Fruit fly (Drosophila melanogaster) whole organism, embryonic: Measurements from ENCODE around the gene Cyp9f2.

ENCODE experiments used
- Asciz ChIP-seq: fragments of 200-800 bp; sonication (Bioruptor generic); optimal IDR thresholded peaks from 2 replicates; lab custom pipeline; 2017; ENCODE audit warnings: missing biosample characterization, mild to moderate bottlenecking, missing genetic modification characterization, missing genetic modification reagents
- BEAF-32 ChIP-seq: fragments of 200-800 bp; sonication (Bioruptor generic); optimal IDR thresholded peaks from 3 replicates; lab custom pipeline; 2017; ENCODE audit warnings: missing biosample characterization, missing genetic modification characterization, mild to moderate bottlenecking, moderate library complexity, missing genetic modification reagents
- CG12299 ChIP-seq: fragments of 200-800 bp; sonication (Bioruptor generic); optimal IDR thresholded peaks from 2 replicates; lab custom pipeline; 2018; ENCODE audit warnings: missing biosample characterization, mild to moderate bottlenecking, missing genetic modification characterization
- CG12391 ChIP-seq: fragments of 200-800 bp; sonication (Bioruptor generic); optimal IDR thresholded peaks from 3 replicates; lab custom pipeline; 2018; ENCODE audit warnings: missing biosample characterization, mild to moderate bottlenecking, missing genetic modification characterization, moderate library complexity
- CG13775 ChIP-seq: fragments of 200-800 bp; sonication (Bioruptor generic); optimal IDR thresholded peaks from 3 replicates; lab custom pipeline; 2017; ENCODE audit warnings: missing biosample characterization, mild to moderate bottlenecking, missing genetic modification characterization
- CG16779 ChIP-seq: fragments of 200-800 bp; sonication (Bioruptor generic); IDR thresholded peaks from 2 replicates; pipeline ENCODE4 v1.3.6; 2022; ENCODE audit warnings: missing biosample characterization, missing genetic modification characterization
- CG17385 ChIP-seq: fragments of 200-800 bp; sonication (Bioruptor generic); optimal IDR thresholded peaks from 3 replicates; lab custom pipeline; 2018; ENCODE audit warnings: missing biosample characterization, mild to moderate bottlenecking, missing genetic modification characterization
- CG17612 ChIP-seq: fragments of 200-800 bp; sonication (Bioruptor generic); IDR thresholded peaks from 2 replicates; pipeline ENCODE4 v1.3.6; 2022; ENCODE audit warnings: missing biosample characterization, missing genetic modification characterization
- CG18011 ChIP-seq: fragments of 200-800 bp; sonication (Bioruptor generic); optimal IDR thresholded peaks from 2 replicates; lab custom pipeline; 2017; ENCODE audit warnings: missing biosample characterization, missing genetic modification characterization, mild to moderate bottlenecking, moderate library complexity, missing genotype
- CG18764 ChIP-seq: fragments of 200-800 bp; sonication (Bioruptor generic); optimal IDR thresholded peaks from 3 replicates; lab custom pipeline; 2016; ENCODE audit warnings: missing biosample characterization, missing genetic modification characterization
- CG2875 ChIP-seq: fragments of 200-800 bp; sonication (Bioruptor generic); optimal IDR thresholded peaks from 2 replicates; lab custom pipeline; 2017; ENCODE audit warnings: missing biosample characterization, mild to moderate bottlenecking, missing genetic modification characterization, missing genetic modification reagents
- CG31441 ChIP-seq: fragments of 200-800 bp; sonication (Bioruptor generic); IDR thresholded peaks from 2 replicates; pipeline ENCODE4 v1.3.6; 2022; ENCODE audit warnings: missing biosample characterization, missing genetic modification characterization
- CG3407 ChIP-seq: fragments of 200-800 bp; sonication (Bioruptor generic); optimal IDR thresholded peaks from 2 replicates; lab custom pipeline; 2018; ENCODE audit warnings: missing biosample characterization, mild to moderate bottlenecking, missing genetic modification characterization
- CG4328 ChIP-seq: fragments of 200-800 bp; sonication (Bioruptor generic); optimal IDR thresholded peaks from 3 replicates; lab custom pipeline; 2017; ENCODE audit warnings: missing biosample characterization, missing genetic modification reagents, missing genetic modification characterization
- CG4617 ChIP-seq: fragments of 200-800 bp; sonication (Bioruptor generic); optimal IDR thresholded peaks from 3 replicates; lab custom pipeline; 2016; ENCODE audit warnings: missing biosample characterization, missing genetic modification characterization, borderline replicate concordance
- CG8765 ChIP-seq: fragments of 200-800 bp; sonication (Bioruptor generic); IDR thresholded peaks from 2 replicates; pipeline ENCODE4 v1.3.6; 2022; ENCODE audit warnings: missing biosample characterization, missing genetic modification characterization
- Dek ChIP-seq: fragments of 200-800 bp; sonication (Bioruptor generic); optimal IDR thresholded peaks from 3 replicates; lab custom pipeline; 2019; ENCODE audit warnings: missing biosample characterization, mild to moderate bottlenecking, missing genetic modification characterization, moderate library complexity
- Doc3 ChIP-seq: fragments of 200-800 bp; sonication (Bioruptor generic); IDR thresholded peaks from 3 replicates; pipeline ENCODE4 v1.3.6; 2022; ENCODE audit warnings: missing biosample characterization, missing genetic modification characterization; ENCODE audit not compliant: partially characterized antibody
- E2f1 ChIP-seq: fragments of 200-800 bp; sonication (Bioruptor generic); IDR thresholded peaks from 2 replicates; pipeline ENCODE4 v1.3.6; 2022; ENCODE audit warnings: missing biosample characterization, missing genetic modification characterization
- ERR ChIP-seq: fragments of 200-800 bp; sonication (Bioruptor generic); optimal IDR thresholded peaks from 2 replicates; lab custom pipeline; 2016; ENCODE audit warnings: missing biosample characterization, missing genetic modification characterization
- Fer1 ChIP-seq: fragments of 200-800 bp; sonication (Bioruptor generic); optimal IDR thresholded peaks from 2 replicates; lab custom pipeline; 2017; ENCODE audit warnings: missing biosample characterization, mild to moderate bottlenecking, missing genetic modification characterization
- Gsc ChIP-seq: fragments of 200-800 bp; sonication (Bioruptor generic); IDR thresholded peaks from 2 replicates; pipeline ENCODE4 v1.3.6; 2022; ENCODE audit warnings: missing biosample characterization, missing genetic modification characterization
- HLH3B ChIP-seq: fragments of 200-800 bp; sonication (Bioruptor generic); IDR thresholded peaks from 2 replicates; pipeline ENCODE4 v1.3.6; 2022; ENCODE audit warnings: missing biosample characterization, missing genetic modification characterization
- Hr39 ChIP-seq: fragments of >200 bp; optimal IDR thresholded peaks from 2 replicates; lab custom pipeline; 2017
- Hsf ChIP-seq: fragments of 200-800 bp; sonication (Bioruptor generic); optimal IDR thresholded peaks from 3 replicates; lab custom pipeline; 2016; ENCODE audit warnings: missing biosample characterization, missing genetic modification characterization
- Lim3 ChIP-seq: fragments of 200-800 bp; sonication (Bioruptor generic); IDR thresholded peaks from 2 replicates; pipeline ENCODE4 v1.3.6; 2022; ENCODE audit warnings: missing biosample characterization, missing genetic modification characterization
- Rfx ChIP-seq: fragments of 200-800 bp; sonication (Bioruptor generic); IDR thresholded peaks from 2 replicates; pipeline ENCODE4 v1.3.6; 2022; ENCODE audit warnings: missing biosample characterization, missing genetic modification characterization
- Usf ChIP-seq: fragments of 200-800 bp; sonication (Bioruptor generic); optimal IDR thresholded peaks from 2 replicates; lab custom pipeline; 2017; ENCODE audit warnings: missing genotype, missing biosample characterization, missing genetic modification characterization
- Vsx1 ChIP-seq: fragments of 200-800 bp; sonication (Bioruptor generic); optimal IDR thresholded peaks from 2 replicates; lab custom pipeline; 2017; ENCODE audit warnings: missing biosample characterization, mild to moderate bottlenecking, missing genetic modification characterization, missing genetic modification reagents
- ab ChIP-seq: fragments of 200-800 bp; sonication (Bioruptor generic); optimal IDR thresholded peaks from 2 replicates; lab custom pipeline; 2016; ENCODE audit warnings: missing biosample characterization, missing genetic modification characterization
- ara ChIP-seq: fragments of 200-800 bp; sonication (Bioruptor generic); IDR thresholded peaks from 2 replicates; pipeline ENCODE4 v1.3.6; 2022; ENCODE audit warnings: missing biosample characterization, missing genetic modification characterization
- ato ChIP-seq: fragments of 200-800 bp; sonication (Bioruptor generic); IDR thresholded peaks from 2 replicates; pipeline ENCODE4 v1.3.6; 2022; ENCODE audit warnings: missing biosample characterization, missing genetic modification characterization; ENCODE audit not compliant: partially characterized antibody
- bowl ChIP-seq: fragments of 200-800 bp; sonication (Bioruptor generic); IDR thresholded peaks from 2 replicates; pipeline ENCODE4 v1.3.6; 2022; ENCODE audit warnings: missing biosample characterization, missing genetic modification characterization
- cato ChIP-seq: fragments of 200-800 bp; sonication (Bioruptor generic); optimal IDR thresholded peaks from 2 replicates; lab custom pipeline; 2016; ENCODE audit warnings: missing biosample characterization, missing genetic modification characterization, borderline replicate concordance
- crp ChIP-seq, 2 experiments: fragments of 200-800 bp; sonication (Bioruptor generic); optimal IDR thresholded peaks; 2 replicates in 1 of 2; 3 replicates in 1 of 2; lab custom pipeline; 2017; ENCODE audit warnings: missing biosample characterization in 2 of 2, missing genetic modification characterization in 2 of 2, mild to moderate bottlenecking in 1 of 2, moderate library complexity in 1 of 2
- ham ChIP-seq: fragments of 200-800 bp; sonication (Bioruptor generic); IDR thresholded peaks from 2 replicates; pipeline ENCODE4 v1.3.6; 2022; ENCODE audit warnings: missing biosample characterization, missing genetic modification characterization
- ken ChIP-seq: fragments of 200-800 bp; sonication (Bioruptor generic); IDR thresholded peaks from 3 replicates; pipeline ENCODE4 v1.3.6; 2022; ENCODE audit warnings: missing biosample characterization, missing genetic modification characterization
- odd ChIP-seq: fragments of 200-800 bp; sonication (Bioruptor generic); optimal IDR thresholded peaks from 2 replicates; lab custom pipeline; 2017; ENCODE audit warnings: missing biosample characterization, mild to moderate bottlenecking, missing genetic modification characterization
- otp ChIP-seq: fragments of 200-800 bp; sonication (Bioruptor generic); IDR thresholded peaks from 3 replicates; pipeline ENCODE4, ENCODE4 v1.3.6; 2022; ENCODE audit warnings: missing biosample characterization, missing genetic modification characterization
- pb ChIP-seq: fragments of 200-800 bp; sonication (Bioruptor generic); optimal IDR thresholded peaks from 3 replicates; lab custom pipeline; 2016; ENCODE audit warnings: missing biosample characterization, missing genetic modification characterization
- pnt ChIP-seq: fragments of 200-800 bp; sonication (Bioruptor generic); optimal IDR thresholded peaks from 3 replicates; lab custom pipeline; 2016; ENCODE audit warnings: missing biosample characterization, missing genetic modification characterization
- prd ChIP-seq, 3 experiments: fragments of >200 bp in 2 of 3; fragments of 200-800 bp in 1 of 3; sonication (Bioruptor generic) in 1 of 3; optimal IDR thresholded peaks in 2 of 3; IDR thresholded peaks in 1 of 3; 2 replicates in 2 of 3; 3 replicates in 1 of 3; pipeline versions ENCODE4 v1.3.6 to Lab custom; 2017 to 2022; ENCODE audit warnings: missing biosample characterization in 1 of 3, missing genetic modification characterization in 1 of 3
- pros ChIP-seq: fragments of 200-800 bp; sonication (Bioruptor generic); optimal IDR thresholded peaks from 3 replicates; lab custom pipeline; 2019; ENCODE audit warnings: missing biosample characterization, mild to moderate bottlenecking, missing genetic modification characterization, moderate library complexity
- rib ChIP-seq: fragments of 200-800 bp; sonication (Bioruptor generic); IDR thresholded peaks from 2 replicates; pipeline ENCODE4 v1.3.6; 2022; ENCODE audit warnings: missing biosample characterization, missing genetic modification characterization
- sr ChIP-seq: fragments of 200-800 bp; sonication (Bioruptor generic); IDR thresholded peaks from 3 replicates; pipeline ENCODE4 v1.3.6; 2022; ENCODE audit warnings: missing biosample characterization, missing genetic modification characterization
- tgo ChIP-seq: fragments of 200-800 bp; sonication (Bioruptor generic); IDR thresholded peaks from 3 replicates; pipeline ENCODE4 v1.3.6; 2022; ENCODE audit warnings: missing biosample characterization, missing genetic modification characterization
- toy ChIP-seq: fragments of 200-800 bp; sonication (Bioruptor generic); IDR thresholded peaks from 2 replicates; pipeline ENCODE4 v1.3.6; 2022; ENCODE audit warnings: missing biosample characterization, missing genetic modification characterization
- twi ChIP-seq: fragments of 200-800 bp; optimal IDR thresholded peaks from 2 replicates; lab custom pipeline; 2019; ENCODE audit warnings: missing biosample characterization, mild to moderate bottlenecking, missing genetic modification characterization, moderate library complexity
- usp ChIP-seq: fragments of >200 bp; optimal IDR thresholded peaks from 2 replicates; lab custom pipeline; 2017; ENCODE audit warnings: missing biosample characterization, missing genetic modification characterization
- z ChIP-seq: fragments of 200-800 bp; sonication (Bioruptor generic); IDR thresholded peaks from 3 replicates; pipeline ENCODE4 v1.3.6; 2022; ENCODE audit warnings: missing biosample characterization, missing genetic modification characterization
- zfh2 ChIP-seq: fragments of 200-800 bp; sonication (Bioruptor generic); optimal IDR thresholded peaks from 2 replicates; lab custom pipeline; 2016; ENCODE audit warnings: missing biosample characterization, missing genetic modification characterization

Gene Cyp9f2

DNA sequence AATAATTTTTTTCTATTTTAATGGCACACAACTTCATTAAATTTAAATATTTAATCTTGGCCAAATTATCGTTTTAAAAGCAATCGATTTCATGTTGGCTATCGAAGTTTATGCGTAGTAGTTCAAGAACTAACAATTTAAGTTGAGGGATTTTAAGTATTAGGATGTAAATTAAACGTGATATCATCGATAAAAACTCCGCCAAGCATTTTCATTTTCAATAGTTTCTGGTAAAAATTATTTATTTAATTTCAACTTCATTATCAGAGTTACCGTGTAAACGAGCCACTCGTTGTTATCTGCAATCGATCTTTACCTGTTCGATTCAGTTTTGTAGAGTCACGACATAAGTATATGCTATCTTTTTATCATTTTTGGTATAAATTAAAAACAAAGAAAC is 2.9 kb downstream of the Cyp9f2 start (continued):
- TF ChIP-seq Usf (GFP tag; lab: Kevin White, UChicago): peak; percentile 93
- TF ChIP-seq ham (GFP tag; lab: Robert Waterston, UW): peak; percentile 57; the same call in 1 of the 2 replicates
- TF ChIP-seq CG4617 (GFP tag; lab: Kevin White, UChicago): peak; percentile 84
- TF ChIP-seq sr (GFP tag; lab: Robert Waterston, UW): peak; percentile 83
- TF ChIP-seq twi: peak; percentile 97
- TF ChIP-seq ken (GFP tag; lab: Robert Waterston, UW): peak; percentile 96
- peak; percentile 97 for TF ChIP-seq HLH3B (GFP tag; lab: Robert Waterston, UW)
- peak; percentile 84 for TF ChIP-seq CG18011 (GFP tag; lab: Kevin White, UChicago)
- TF ChIP-seq CG12391 (tag; lab: Kevin White, UChicago): peak; percentile 99
- TF ChIP-seq Fer1: peak; percentile 98
- peak; percentile 86 for TF ChIP-seq rib (GFP tag; lab: Robert Waterston, UW)
- peak; percentile 94 for TF ChIP-seq CG18764 (GFP tag; lab: Kevin White, UChicago)
- TF ChIP-seq CG31441 (GFP tag; lab: Robert Waterston, UW): peak; percentile 99
- no peak for TF ChIP-seq usp (GFP tag; lab: Kevin White, UChicago)
- TF ChIP-seq otp (GFP tag; lab: Robert Waterston, UW): peak; percentile 95
- peak; percentile 88 for TF ChIP-seq Lim3 (GFP tag; lab: Robert Waterston, UW)
- TF ChIP-seq crp (GFP tag; optimal IDR thresholded peaks at IDR 0.05; lab: Kevin White, UChicago): peak in 1 of 2 experiments; percentile 67
- peak; percentile 96 for TF ChIP-seq CG13775
- TF ChIP-seq z (GFP tag; lab: Robert Waterston, UW): peak; percentile 72; the same call in 1 of the 3 replicates
- peak; percentile 92 for TF ChIP-seq Vsx1 (GFP tag; lab: Kevin White, UChicago)
- TF ChIP-seq zfh2 (GFP tag; lab: Kevin White, UChicago): peak; percentile 87
- peak; percentile 99 for TF ChIP-seq ara (GFP tag; lab: Robert Waterston, UW)
- TF ChIP-seq ab (GFP tag; lab: Kevin White, UChicago): peak; percentile 73
- TF ChIP-seq E2f1 (GFP tag; lab: Robert Waterston, UW): peak; percentile 95
- TF ChIP-seq CG17612 (GFP tag; lab: Robert Waterston, UW): peak; percentile 79
- peak; percentile 46 for TF ChIP-seq BEAF-32
- TF ChIP-seq prd (optimal IDR thresholded peaks at IDR 0.05; lab: Kevin White, UChicago): no peak
- peak; percentile 97 for TF ChIP-seq prd (GFP tag; IDR thresholded peaks at IDR 0.05; lab: Robert Waterston, UW)
- peak; percentile 98 for TF ChIP-seq CG12299 (tag; lab: Kevin White, UChicago)
- peak; percentile 96 for TF ChIP-seq odd
- peak; percentile 92 for TF ChIP-seq ERR (GFP tag; lab: Kevin White, UChicago)
- TF ChIP-seq Doc3 (GFP tag; lab: Robert Waterston, UW): 0 out of 3 replicates have a peak, but pooled peaks have one; percentile 44
- peak; percentile 97 for TF ChIP-seq CG4328 (GFP tag; lab: Kevin White, UChicago)
- peak; percentile 92 for TF ChIP-seq CG16779 (GFP tag; lab: Robert Waterston, UW)
- peak; percentile 96 for TF ChIP-seq CG17385 (GFP tag; lab: Kevin White, UChicago)
- TF ChIP-seq bowl: peak; percentile 95
- peak; percentile 91 for TF ChIP-seq CG8765
- peak; percentile 94 for TF ChIP-seq CG2875
- TF ChIP-seq cato: peak; percentile 94
- TF ChIP-seq CG3407: peak; percentile 95
- peak; percentile 84 for TF ChIP-seq toy
- TF ChIP-seq Hsf: peak; percentile 97
- TF ChIP-seq pros (GFP tag; lab: Kevin White, UChicago): peak; percentile 87
- TF ChIP-seq Hr39 (lab: Kevin White, UChicago): no peak
- TF ChIP-seq Asciz (GFP tag; lab: Kevin White, UChicago): peak; percentile 98
- TF ChIP-seq ato (GFP tag; lab: Robert Waterston, UW): no peak
- TF ChIP-seq Dek (tag; lab: Kevin White, UChicago): peak; percentile 97
- peak; percentile 86 for TF ChIP-seq pb (GFP tag; lab: Kevin White, UChicago)
- peak; percentile 95 for TF ChIP-seq tgo (GFP tag; lab: Robert Waterston, UW)
- TF ChIP-seq pnt (GFP tag; lab: Kevin White, UChicago): peak; percentile 87
- no peak for TF ChIP-seq Gsc (GFP tag; lab: Robert Waterston, UW)
- peak; percentile 97 for TF ChIP-seq Rfx (GFP tag; lab: Robert Waterston, UW)
